Worm (Caenorhabditis elegans) whole organism, young adult: ENCODE results near the gene gem-4.

Source experiments
- B0336.3 ChIP-seq: fragments of 200-800 bp; sonication (Bioruptor generic); IDR thresholded peaks from 2 replicates; pipeline ENCODE4 v1.3.6; 2022; ENCODE audit warnings: missing genetic modification characterization, missing compliant biosample characterization
- C17E4.6 ChIP-seq: fragments of 200-800 bp; sonication (Bioruptor generic); IDR thresholded peaks from 2 replicates; pipeline ENCODE4 v1.3.6; 2022; ENCODE audit warnings: missing genetic modification reagents, missing genetic modification characterization, missing compliant biosample characterization
- F33H1.4 ChIP-seq: fragments of 200-800 bp; sonication (Bioruptor generic); IDR thresholded peaks from 2 replicates; pipeline ENCODE4 v1.3.6; 2022; ENCODE audit warnings: missing genetic modification reagents, missing genetic modification characterization, missing compliant biosample characterization
- F39B2.1 ChIP-seq: fragments of 200-800 bp; sonication (Bioruptor generic); IDR thresholded peaks from 2 replicates; pipeline ENCODE4 v1.3.6; 2022; ENCODE audit warnings: missing genetic modification reagents, missing genetic modification characterization, missing compliant biosample characterization
- K12H6.12 ChIP-seq: fragments of 200-800 bp; sonication (Bioruptor generic); optimal IDR thresholded peaks from 2 replicates; lab custom pipeline; 2018; ENCODE audit warnings: mild to moderate bottlenecking, missing genetic modification characterization, missing compliant biosample characterization
- T07F8.4 ChIP-seq: sonication (generic microtip); optimal IDR thresholded peaks from 2 replicates; lab custom pipeline; 2016; ENCODE audit warnings: mild to moderate bottlenecking, missing genetic modification characterization, moderate library complexity, missing compliant biosample characterization
- Y53F4B.3 ChIP-seq: fragments of 200-800 bp; sonication (Bioruptor generic); IDR thresholded peaks from 2 replicates; pipeline ENCODE4 v1.3.6; 2022; ENCODE audit warnings: missing genetic modification reagents, missing genetic modification characterization, missing compliant biosample characterization
- Y53G8AR.9 ChIP-seq: fragments of 200-800 bp; sonication (Bioruptor generic); conservative IDR thresholded peaks from 2 replicates; pipeline ENCODE4 v1.3.6; 2022; ENCODE audit warnings: missing genetic modification reagents, missing genetic modification characterization, missing compliant biosample characterization
- Y56A3A.18 ChIP-seq: fragments of 200-800 bp; sonication (Bioruptor generic); IDR thresholded peaks from 2 replicates; pipeline ENCODE4 v1.3.6; 2022; ENCODE audit warnings: missing genetic modification reagents, missing genetic modification characterization, missing compliant biosample characterization
- Y67H2A.10 ChIP-seq: fragments of 200-800 bp; sonication (Bioruptor generic); conservative IDR thresholded peaks from 2 replicates; pipeline ENCODE4 v1.3.6; 2022; ENCODE audit warnings: missing genetic modification reagents, missing genetic modification characterization, missing compliant biosample characterization
- akir-1 ChIP-seq: fragments of 200-800 bp; sonication (Bioruptor generic); optimal IDR thresholded peaks from 2 replicates; lab custom pipeline; 2018; ENCODE audit warnings: mild to moderate bottlenecking, missing genetic modification characterization, moderate library complexity, missing compliant biosample characterization
- aptf-3 ChIP-seq: fragments of 200-800 bp; sonication (Bioruptor generic); IDR thresholded peaks from 2 replicates; pipeline ENCODE4 v1.3.6; 2022; ENCODE audit warnings: missing genetic modification characterization, missing compliant biosample characterization
- atf-7 ChIP-seq: sonication (generic microtip); optimal IDR thresholded peaks from 2 replicates; lab custom pipeline; 2017; ENCODE audit warnings: mild to moderate bottlenecking, missing genetic modification characterization, missing compliant biosample characterization
- attf-6 ChIP-seq: fragments of 200-800 bp; sonication (Bioruptor generic); IDR thresholded peaks from 2 replicates; pipeline ENCODE4 v1.3.6; 2022; ENCODE audit warnings: missing genetic modification reagents, missing genetic modification characterization, missing compliant biosample characterization
- cebp-1 ChIP-seq, 2 experiments: fragments of 200-800 bp in 1 of 2; sonication (Bioruptor generic) in 1 of 2; sonication (generic microtip) in 1 of 2; IDR thresholded peaks in 1 of 2; optimal IDR thresholded peaks in 1 of 2; 2 replicates each; pipeline versions ENCODE4 v1.3.6 to Lab custom; 2017 to 2022; ENCODE audit warnings: missing compliant biosample characterization in 2 of 2, missing genetic modification characterization in 2 of 2, mild to moderate bottlenecking in 1 of 2, missing genetic modification reagents in 1 of 2, moderate library complexity in 1 of 2
- cebp-2 ChIP-seq: fragments of 200-800 bp; sonication (Bioruptor generic); IDR thresholded peaks from 2 replicates; pipeline ENCODE4 v1.3.6; 2022; ENCODE audit warnings: missing genetic modification characterization, missing compliant biosample characterization
- ceh-27 ChIP-seq: fragments of 200-800 bp; sonication (Bioruptor generic); optimal IDR thresholded peaks from 2 replicates; lab custom pipeline; 2018; ENCODE audit warnings: mild to moderate bottlenecking, missing genetic modification characterization, moderate library complexity, missing compliant biosample characterization
- ceh-79 ChIP-seq: sonication (generic microtip); optimal IDR thresholded peaks from 2 replicates; lab custom pipeline; 2017; ENCODE audit warnings: mild to moderate bottlenecking, missing genetic modification characterization, missing compliant biosample characterization
- ets-4 ChIP-seq: fragments of 200-800 bp; sonication (Bioruptor generic); optimal IDR thresholded peaks from 2 replicates; lab custom pipeline; 2018; ENCODE audit warnings: mild to moderate bottlenecking, missing genetic modification characterization, missing compliant biosample characterization
- hlh-12 ChIP-seq: sonication (generic microtip); optimal IDR thresholded peaks from 2 replicates; lab custom pipeline; 2016; ENCODE audit warnings: missing genetic modification characterization, missing compliant biosample characterization
- hmg-1.2 ChIP-seq: fragments of 200-800 bp; sonication (Bioruptor generic); IDR thresholded peaks from 2 replicates; pipeline ENCODE4 v1.3.6; 2022; ENCODE audit warnings: missing genetic modification reagents, missing genetic modification characterization, missing compliant biosample characterization
- hmg-20 ChIP-seq: fragments of 200-800 bp; sonication (Bioruptor generic); IDR thresholded peaks from 2 replicates; pipeline ENCODE4 v1.3.6; 2022; ENCODE audit warnings: missing genetic modification reagents, missing genetic modification characterization, missing compliant biosample characterization
- lag-1 ChIP-seq: fragments of 200-800 bp; sonication (Bioruptor generic); IDR thresholded peaks from 2 replicates; pipeline ENCODE4 v1.3.6; 2022; ENCODE audit warnings: missing genetic modification reagents, missing genetic modification characterization, missing compliant biosample characterization
- let-526 ChIP-seq: fragments of 200-800 bp; sonication (Bioruptor generic); IDR thresholded peaks from 2 replicates; pipeline ENCODE4 v1.3.6; 2022; ENCODE audit warnings: missing genetic modification reagents, missing genetic modification characterization, missing compliant biosample characterization
- let-607 ChIP-seq, 2 experiments: fragments of 200-800 bp in 1 of 2; sonication (Bioruptor generic) in 1 of 2; sonication (generic microtip) in 1 of 2; optimal IDR thresholded peaks; 2 replicates each; lab custom pipeline; 2016 to 2018; ENCODE audit warnings: mild to moderate bottlenecking in 2 of 2, missing compliant biosample characterization in 2 of 2, missing genetic modification characterization in 2 of 2, moderate library complexity in 2 of 2, missing genotype in 1 of 2
- lir-1 ChIP-seq: fragments of 200-800 bp; sonication (Bioruptor generic); conservative IDR thresholded peaks from 2 replicates; pipeline ENCODE4 v1.3.6; 2022; ENCODE audit warnings: missing genetic modification reagents, missing genetic modification characterization, missing compliant biosample characterization
- lsy-27 ChIP-seq: sonication (generic microtip); optimal IDR thresholded peaks from 2 replicates; lab custom pipeline; 2017; ENCODE audit warnings: missing genetic modification characterization, mild to moderate bottlenecking, missing compliant biosample characterization, antibody characterized with exemption, missing genotype, borderline replicate concordance; ENCODE audit not compliant: insufficient read depth
- madf-6 ChIP-seq: fragments of 200-800 bp; sonication (Bioruptor generic); IDR thresholded peaks from 2 replicates; pipeline ENCODE4 v1.3.6; 2022; ENCODE audit warnings: missing genetic modification reagents, missing genetic modification characterization, missing compliant biosample characterization
- nfya-2 ChIP-seq: fragments of 200-800 bp; sonication (Bioruptor generic); IDR thresholded peaks from 2 replicates; pipeline ENCODE4 v1.3.6; 2022; ENCODE audit warnings: missing genetic modification reagents, missing genetic modification characterization, missing compliant biosample characterization
- nfyb-1 ChIP-seq: fragments of 200-800 bp; sonication (Bioruptor generic); IDR thresholded peaks from 2 replicates; pipeline ENCODE4 v1.3.6; 2022; ENCODE audit warnings: missing genetic modification reagents, missing genetic modification characterization, missing compliant biosample characterization
- nhr-179 ChIP-seq: sonication (generic microtip); optimal IDR thresholded peaks from 2 replicates; lab custom pipeline; 2016; ENCODE audit warnings: mild to moderate bottlenecking, missing genetic modification characterization, missing compliant biosample characterization
- nhr-27 ChIP-seq: fragments of 200-800 bp; sonication (Bioruptor generic); optimal IDR thresholded peaks from 2 replicates; lab custom pipeline; 2018; ENCODE audit warnings: mild to moderate bottlenecking, missing genetic modification characterization, moderate library complexity, missing compliant biosample characterization
- rcor-1 ChIP-seq: fragments of 200-800 bp; sonication (Bioruptor generic); IDR thresholded peaks from 2 replicates; pipeline ENCODE4 v1.3.6; 2022; ENCODE audit warnings: missing genetic modification reagents, missing genetic modification characterization, missing compliant biosample characterization
- rec-8 ChIP-seq, 2 experiments: sonication (generic microtip); optimal IDR thresholded peaks; 2 replicates each; lab custom pipeline; 2016; ENCODE audit warnings: mild to moderate bottlenecking in 2 of 2, missing genetic modification characterization in 2 of 2, missing genetic modification reagents in 2 of 2, missing genotype in 2 of 2, missing biosample characterization in 1 of 2, missing compliant biosample characterization in 1 of 2, moderate library complexity in 1 of 2
- sea-2 ChIP-seq: fragments of 200-800 bp; sonication (Bioruptor generic); IDR thresholded peaks from 2 replicates; pipeline ENCODE4 v1.3.6; 2022; ENCODE audit warnings: missing genetic modification characterization, missing compliant biosample characterization
- sptf-2 ChIP-seq: fragments of 200-800 bp; sonication (Bioruptor generic); optimal IDR thresholded peaks from 2 replicates; lab custom pipeline; 2018; ENCODE audit warnings: mild to moderate bottlenecking, missing genetic modification characterization, missing compliant biosample characterization
- unc-62 ChIP-seq: fragments of 150-350 bp; optimal IDR thresholded peaks from 2 replicates; lab custom pipeline; 2014; ENCODE audit warnings: missing biosample characterization, missing genetic modification reagents, missing genetic modification characterization
- xnd-1 ChIP-seq: sonication (generic microtip); optimal IDR thresholded peaks from 2 replicates; lab custom pipeline; 2016; ENCODE audit warnings: missing genotype, missing genetic modification reagents, missing genetic modification characterization, missing compliant biosample characterization
- ztf-25 ChIP-seq: fragments of 200-800 bp; sonication (Bioruptor generic); IDR thresholded peaks from 2 replicates; pipeline ENCODE4 v1.3.6; 2022; ENCODE audit warnings: missing genetic modification reagents, missing genetic modification characterization, missing compliant biosample characterization
- ztf-3 ChIP-seq: fragments of 200-800 bp; sonication (Bioruptor generic); optimal IDR thresholded peaks from 2 replicates; lab custom pipeline; 2018; ENCODE audit warnings: mild to moderate bottlenecking, missing genetic modification characterization, missing compliant biosample characterization
- ztf-6 ChIP-seq: fragments of 200-800 bp; sonication (Bioruptor generic); IDR thresholded peaks from 2 replicates; pipeline ENCODE4 v1.3.6; 2022; ENCODE audit warnings: missing genetic modification reagents, missing genetic modification characterization, missing compliant biosample characterization

gem-4 gene

DNA sequence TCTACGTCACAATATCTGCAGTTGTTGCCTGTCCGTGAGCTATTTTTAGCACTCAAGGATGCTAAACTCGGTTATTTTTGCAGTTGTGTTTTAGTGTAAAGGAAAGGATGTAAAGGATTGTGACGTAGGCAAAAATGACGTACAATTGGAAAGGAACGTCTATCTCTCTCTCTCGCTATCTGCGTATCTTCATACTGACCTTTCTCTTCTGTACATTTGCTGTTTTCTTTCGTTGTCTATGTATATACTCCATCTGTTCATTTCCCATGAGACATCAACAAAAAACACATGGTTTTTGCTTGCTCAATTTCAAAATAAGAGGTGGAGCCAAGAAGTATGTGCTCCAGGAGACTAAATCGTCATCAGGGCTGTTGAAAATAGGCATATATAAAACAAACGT, 1.2 kb upstream of the gem-4 start:
- TF ChIP-seq nhr-27 (tag; lab: Kevin White, UChicago) (no peak), K12H6.12 (tag; lab: Kevin White, UChicago) (peak; percentile 64), lag-1 (GFP tag; lab: Robert Waterston, UW) (no peak), T07F8.4 (tag; lab: Kevin White, UChicago) (no peak), hmg-1.2 (GFP tag; lab: Robert Waterston, UW) (peak; percentile 60; the same call in 1 of the 2 replicates), atf-7 (no peak), lir-1 (no peak), xnd-1 (tag; lab: Kevin White, UChicago) (no peak), madf-6 (GFP tag; lab: Robert Waterston, UW) (no peak), Y56A3A.18 (GFP tag; lab: Robert Waterston, UW) (no peak), nhr-179 (tag; lab: Kevin White, UChicago) (no peak), cebp-1 (GFP tag; IDR thresholded peaks at IDR 0.05; lab: Robert Waterston, UW) (0 out of 2 replicates have a peak, but pooled peaks have one; percentile 42), cebp-1 (tag; optimal IDR thresholded peaks at IDR 0.05; lab: Kevin White, UChicago) (no peak)

ce11 chrIV:11748852-11749251, 3.4 kb downstream of the gem-4 start, which contains the start of gene T12A7.6:
TSS of gene T12A7.6 (plus strand) at chrIV:11749220.
- no peak for TF ChIP-seq Y53G8AR.9 (GFP tag; lab: Robert Waterston, UW)
- TF ChIP-seq hmg-20 (GFP tag; lab: Robert Waterston, UW) = no peak
- no peak for TF ChIP-seq cebp-1 (GFP tag; IDR thresholded peaks at IDR 0.05; lab: Robert Waterston, UW)
- TF ChIP-seq cebp-1 (tag; optimal IDR thresholded peaks at IDR 0.05; lab: Kevin White, UChicago) = peak; percentile 14
- no peak for TF ChIP-seq ztf-25
- TF ChIP-seq ztf-6 (GFP tag; lab: Robert Waterston, UW) = no peak
- TF ChIP-seq madf-6 (GFP tag; lab: Robert Waterston, UW) = no peak
- no peak for TF ChIP-seq nfya-2 (GFP tag; lab: Robert Waterston, UW)

- no peak for TF ChIP-seq nfyb-1
- no peak for TF ChIP-seq B0336.3 (GFP tag; lab: Robert Waterston, UW)
- TF ChIP-seq madf-6 (GFP tag; lab: Robert Waterston, UW) = no peak
- no peak for TF ChIP-seq ztf-3 (GFP tag; lab: Kevin White, UChicago)
- no peak for TF ChIP-seq hlh-12
- no peak for TF ChIP-seq ceh-27 (GFP tag; lab: Kevin White, UChicago)
- TF ChIP-seq C17E4.6 (GFP tag; lab: Robert Waterston, UW) = no peak
- no peak for TF ChIP-seq rcor-1 (GFP tag; lab: Robert Waterston, UW)
- no peak for TF ChIP-seq ztf-25
- no peak for TF ChIP-seq sptf-2
- no peak for TF ChIP-seq rec-8 (tag; optimal IDR thresholded peaks at IDR 0.05; lab: Kevin White, UChicago)
- no peak for TF ChIP-seq aptf-3
Measured at ce11 chrIV:11754328-11754727, 8.9 kb downstream of the gem-4 start, which contains the start of gene scl-18. TSS of gene scl-18 (minus strand) at chrIV:11754428.

- TF ChIP-seq ets-4 (GFP tag; lab: Kevin White, UChicago) (no peak), Y53F4B.3 (GFP tag; lab: Robert Waterston, UW) (no peak), let-526 (GFP tag; lab: Robert Waterston, UW) (no peak)
Measured at ce11 chrIV:11755003-11755402, 9.6 kb downstream of the gem-4 start, which contains the start of gene T12A7.10. TSS of gene T12A7.10 (minus strand) at chrIV:11755103.

ce11 chrIV:11755907-11756306, 10.5 kb downstream of the gem-4 start, which contains the start of gene T12A7.9:
TSS of gene T12A7.9 (minus strand) at chrIV:11756007.
- no peak for TF ChIP-seq cebp-1 (GFP tag; IDR thresholded peaks at IDR 0.05; lab: Robert Waterston, UW)
- peak; percentile 33 for TF ChIP-seq cebp-1 (tag; optimal IDR thresholded peaks at IDR 0.05; lab: Kevin White, UChicago)
- TF ChIP-seq attf-6 (GFP tag; lab: Robert Waterston, UW) = no peak
- TF ChIP-seq Y67H2A.10 = no peak
- no peak for TF ChIP-seq akir-1 (GFP tag; lab: Kevin White, UChicago)
- TF ChIP-seq ceh-79 (tag; lab: Kevin White, UChicago) = no peak
- no peak for TF ChIP-seq cebp-2 (GFP tag; lab: Robert Waterston, UW)
- TF ChIP-seq sea-2 (GFP tag; lab: Robert Waterston, UW) = no peak
- TF ChIP-seq Y56A3A.18 (GFP tag; lab: Robert Waterston, UW) = 0 out of 2 replicates have a peak, but pooled peaks have one; percentile 22
- TF ChIP-seq unc-62 (GFP tag; lab: Kevin White, UChicago) = no peak
- no peak for TF ChIP-seq F39B2.1 (GFP tag; lab: Robert Waterston, UW)
- no peak for TF ChIP-seq let-607 (tag; optimal IDR thresholded peaks at IDR 0.05; lab: Kevin White, UChicago)
- TF ChIP-seq lsy-27 = no peak
- TF ChIP-seq F33H1.4 (GFP tag; lab: Robert Waterston, UW) = no peak
